Worm (Caenorhabditis elegans) whole organism, young adult: Measurements from ENCODE around the gene dot-1.4.

Experiments
- F49E8.2 ChIP-seq: sonication (generic microtip); optimal IDR thresholded peaks from 3 replicates; lab custom pipeline; 2017; ENCODE audit warnings: missing genetic modification characterization, mild to moderate bottlenecking, missing compliant biosample characterization, antibody characterized with exemption, moderate library complexity; ENCODE audit not compliant: insufficient read depth
- F57C9.4 ChIP-seq: sonication (generic microtip); optimal IDR thresholded peaks from 2 replicates; lab custom pipeline; 2017; ENCODE audit warnings: mild to moderate bottlenecking, missing genetic modification characterization, missing compliant biosample characterization
- T07F8.4 ChIP-seq: sonication (generic microtip); optimal IDR thresholded peaks from 2 replicates; lab custom pipeline; 2016; ENCODE audit warnings: mild to moderate bottlenecking, missing genetic modification characterization, moderate library complexity, missing compliant biosample characterization
- bed-1 ChIP-seq: fragments of 200-800 bp; sonication (Bioruptor generic); IDR thresholded peaks from 2 replicates; pipeline ENCODE4 v1.3.6; 2022; ENCODE audit warnings: missing genetic modification reagents, missing genetic modification characterization, missing compliant biosample characterization

ce11 chrX:11931559-11931958, at the start of gene dot-1.4:
- TF ChIP-seq F49E8.2 (tag; lab: Kevin White, UChicago), result no peak
- TF ChIP-seq bed-1 (GFP tag; lab: Robert Waterston, UW), result no peak
- TF ChIP-seq T07F8.4, result no peak
- no peak for TF ChIP-seq F57C9.4 (tag; lab: Kevin White, UChicago)
